Worm (Caenorhabditis elegans) whole organism, midembryonic: ENCODE results near the gene Y32F6A.5.

Experiments
- cog-1 ChIP-seq: sonication (generic microtip); optimal IDR thresholded peaks from 2 replicates; lab custom pipeline; 2016; ENCODE audit warnings: missing genetic modification characterization, missing compliant biosample characterization
- flt-1 ChIP-seq: fragments of 200-800 bp; sonication (Bioruptor generic); IDR thresholded peaks from 2 replicates; pipeline ENCODE4 v1.3.6; 2022; ENCODE audit warnings: missing genetic modification characterization, missing compliant biosample characterization
- klf-2 ChIP-seq: fragments of 200-800 bp; sonication (Bioruptor generic); conservative IDR thresholded peaks from 2 replicates; pipeline ENCODE4 v1.3.6; 2022; ENCODE audit warnings: missing genetic modification reagents, missing genetic modification characterization, missing compliant biosample characterization
- med-1 ChIP-seq: sonication (generic microtip); optimal IDR thresholded peaks from 2 replicates; lab custom pipeline; 2017; ENCODE audit warnings: missing genetic modification characterization, mild to moderate bottlenecking, missing compliant biosample characterization, antibody characterized with exemption, missing genetic modification reagents; ENCODE audit not compliant: insufficient read depth
- ref-1 ChIP-seq: fragments of 200-800 bp; sonication (Bioruptor generic); conservative IDR thresholded peaks from 2 replicates; pipeline ENCODE4 v1.3.6; 2022; ENCODE audit warnings: missing genetic modification reagents, missing genetic modification characterization, missing compliant biosample characterization
- tab-1 ChIP-seq: fragments of 200-800 bp; sonication (Bioruptor generic); IDR thresholded peaks from 2 replicates; pipeline ENCODE4 v1.3.6; 2022; ENCODE audit warnings: missing genetic modification characterization, missing compliant biosample characterization
- ztf-23 ChIP-seq: fragments of 200-800 bp; sonication (Bioruptor generic); IDR thresholded peaks from 2 replicates; pipeline ENCODE4 v1.3.6; 2022; ENCODE audit warnings: missing genetic modification reagents, missing genetic modification characterization, missing compliant biosample characterization
- ztf-29 ChIP-seq: fragments of 200-800 bp; sonication (Bioruptor generic); IDR thresholded peaks from 2 replicates; pipeline ENCODE4 v1.3.6; 2022; ENCODE audit warnings: missing genetic modification reagents, missing genetic modification characterization, missing compliant biosample characterization

DNA sequence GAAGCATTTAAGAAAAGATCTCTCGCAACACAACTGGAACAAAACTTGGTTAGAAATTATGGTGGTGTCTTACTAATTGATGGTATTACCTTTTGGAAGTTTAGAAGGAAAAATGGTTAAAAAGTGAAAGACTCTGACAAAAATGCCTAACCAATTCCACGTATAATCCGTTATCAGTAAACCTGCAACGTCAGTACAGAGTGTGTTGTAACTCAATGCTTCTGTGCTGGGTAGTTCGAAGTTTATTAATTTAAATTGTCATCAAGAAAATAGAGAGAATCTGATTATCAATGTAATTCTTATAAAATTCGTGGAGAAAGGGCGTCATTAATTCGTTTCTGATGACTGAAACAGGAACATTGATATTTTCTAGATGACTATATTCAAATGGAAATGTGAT, 18.2 kb downstream of the Y32F6A.5 start:
- no peak for TF ChIP-seq ztf-23
- no peak for TF ChIP-seq ref-1
- TF ChIP-seq tab-1 (GFP tag; lab: Robert Waterston, UW) = no peak
- TF ChIP-seq flt-1 (GFP tag; lab: Robert Waterston, UW) = no peak
- no peak for TF ChIP-seq med-1 (GFP tag; lab: Kevin White, UChicago)
- TF ChIP-seq klf-2 = no peak
- no peak for TF ChIP-seq ztf-29 (GFP tag; lab: Robert Waterston, UW)
- TF ChIP-seq cog-1 (tag; lab: Kevin White, UChicago) = no peak
